Fruit fly (Drosophila melanogaster) Kc167 (cell line): ENCODE results near the gene stol.
"Not testable (repeated sequence)": the region's sequence is repeated elsewhere in the genome, so short reads cannot be mapped to it uniquely, and the experiment has no call there.

Experiments
- Myc ChIP-seq: fragments of >200 bp; optimal IDR thresholded peaks from 2 replicates; lab custom pipeline; 2017; ENCODE audit warnings: missing external identifiers
- Sin3A ChIP-seq: fragments of >200 bp; optimal IDR thresholded peaks from 2 replicates; lab custom pipeline; 2018; ENCODE audit warnings: missing external identifiers
- h ChIP-seq: fragments of >200 bp; optimal IDR thresholded peaks from 3 replicates; lab custom pipeline; 2018; ENCODE audit warnings: missing external identifiers
- insv ChIP-seq: fragments of >200 bp; optimal IDR thresholded peaks from 3 replicates; lab custom pipeline; 2018; ENCODE audit warnings: missing external identifiers
- psq ChIP-seq: fragments of >200 bp; optimal IDR thresholded peaks from 2 replicates; lab custom pipeline; 2017; ENCODE audit warnings: missing external identifiers
- ttk ChIP-seq: sonication (Bioruptor generic); optimal IDR thresholded peaks from 2 replicates; lab custom pipeline; 2017; ENCODE audit warnings: missing external identifiers

The stol gene

dm6 chr2L:15747394-15748260 is 29.6 kb upstream of the stol start, which contains the start of gene CycE:
CycE (minus strand) TSS chr2L:15748150.
- TF ChIP-seq psq (lab: Kevin White, UChicago): no peak
- TF ChIP-seq ttk (lab: Kevin White, UChicago): no peak
- no peak for TF ChIP-seq Myc
- no peak for TF ChIP-seq insv (lab: Kevin White, UChicago)
- TF ChIP-seq Sin3A (lab: Kevin White, UChicago): no peak
- no peak for TF ChIP-seq h

dm6 chr2L:15746600-15747393 is 28.7 kb upstream of the stol start:
- TF ChIP-seq h: no peak
- TF ChIP-seq psq (lab: Kevin White, UChicago): no peak
- no peak for TF ChIP-seq insv (lab: Kevin White, UChicago)
- no peak for TF ChIP-seq Myc
- no peak for TF ChIP-seq ttk (lab: Kevin White, UChicago)
- no peak for TF ChIP-seq Sin3A (lab: Kevin White, UChicago)

dm6 chr2L:15745989-15746388 is 27.9 kb upstream of the stol start:
- no peak for TF ChIP-seq Sin3A (lab: Kevin White, UChicago)
- TF ChIP-seq h: no peak
- no peak for TF ChIP-seq Myc
- no peak for TF ChIP-seq insv (lab: Kevin White, UChicago)
- no peak for TF ChIP-seq ttk (lab: Kevin White, UChicago)
- TF ChIP-seq psq (lab: Kevin White, UChicago): no peak

- no peak for TF ChIP-seq insv (lab: Kevin White, UChicago)
- no peak for TF ChIP-seq h
- no peak for TF ChIP-seq Sin3A (lab: Kevin White, UChicago)
- TF ChIP-seq psq (lab: Kevin White, UChicago): peak; percentile 49
- TF ChIP-seq Myc: no peak
These were observed 27.2 kb upstream of the stol start for dm6 chr2L:15745036-15745854.

- TF ChIP-seq insv (lab: Kevin White, UChicago): no peak
- TF ChIP-seq ttk (lab: Kevin White, UChicago): no peak
- no peak for TF ChIP-seq psq (lab: Kevin White, UChicago)
- TF ChIP-seq Sin3A (lab: Kevin White, UChicago): no peak
- TF ChIP-seq Myc: no peak
- TF ChIP-seq h: no peak
These were observed 25.5 kb upstream of the stol start for dm6 chr2L:15743578-15743977.

dm6 chr2L:15742976-15743375 is 24.9 kb upstream of the stol start:
- TF ChIP-seq Myc: no peak
- TF ChIP-seq ttk (lab: Kevin White, UChicago): no peak
- TF ChIP-seq insv (lab: Kevin White, UChicago): no peak
- TF ChIP-seq psq (lab: Kevin White, UChicago): no peak
- no peak for TF ChIP-seq h
- TF ChIP-seq Sin3A (lab: Kevin White, UChicago): no peak

- TF ChIP-seq ttk (lab: Kevin White, UChicago) (no peak), Sin3A (lab: Kevin White, UChicago) (no peak), Myc (no peak), psq (lab: Kevin White, UChicago) (no peak)
These were observed 23.3 kb upstream of the stol start for dm6 chr2L:15741418-15741817.

dm6 chr2L:15740918-15741317 is 22.8 kb upstream of the stol start:
- TF ChIP-seq ttk (lab: Kevin White, UChicago) (no peak), Myc (no peak), insv (lab: Kevin White, UChicago) (no peak), psq (lab: Kevin White, UChicago) (no peak), h (no peak), Sin3A (lab: Kevin White, UChicago) (no peak)

dm6 chr2L:15735918-15736317 is 17.8 kb upstream of the stol start:
- no peak for TF ChIP-seq ttk (lab: Kevin White, UChicago)
- TF ChIP-seq Sin3A (lab: Kevin White, UChicago): no peak
- no peak for TF ChIP-seq Myc
- no peak for TF ChIP-seq insv (lab: Kevin White, UChicago)
- no peak for TF ChIP-seq psq (lab: Kevin White, UChicago)
- no peak for TF ChIP-seq h

- TF ChIP-seq Sin3A (lab: Kevin White, UChicago) (no peak), psq (lab: Kevin White, UChicago) (no peak), Myc (no peak), ttk (lab: Kevin White, UChicago) (no peak), insv (lab: Kevin White, UChicago) (no peak), h (no peak)
These were observed 13.6 kb upstream of the stol start for dm6 chr2L:15731687-15732086.

- TF ChIP-seq ttk (lab: Kevin White, UChicago); Myc; psq (lab: Kevin White, UChicago): not testable (repeated sequence)
These were observed 7.1 kb downstream of the stol start, which contains the start of gene CG43924 for dm6 chr2L:15710999-15711398. CG43924 (minus strand) TSS chr2L:15711099.
